Fruit fly (Drosophila melanogaster): Measurements from ENCODE around the gene CG42534.

Gene CG42534

DNA sequence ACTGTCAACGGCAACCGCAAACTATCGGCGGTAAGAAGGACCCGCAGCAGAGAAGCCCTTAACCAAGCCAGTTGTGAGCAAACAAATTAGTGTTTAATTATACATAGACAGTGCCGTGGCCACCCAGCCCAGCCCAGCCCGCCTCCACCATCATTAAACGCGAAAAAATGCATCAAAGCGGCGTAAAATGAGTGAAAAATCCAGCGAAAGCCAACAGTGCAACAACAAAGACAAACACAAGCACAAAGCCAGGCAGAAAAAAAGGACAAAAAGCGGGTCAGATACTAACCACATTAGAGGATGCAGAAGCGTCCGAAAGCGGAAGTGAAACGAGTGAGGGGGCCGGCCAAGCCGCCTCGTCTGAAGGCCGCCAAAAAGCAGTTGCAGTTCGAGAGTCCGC lies at the start of gene CG42534:
Gene CG42534 (plus strand): TSS at position 301 of the 400 bp plus-strand sequence.
- TF ChIP-seq insv (optimal IDR thresholded peaks at IDR 0.05), result no peak
- TF ChIP-seq Myc (optimal IDR thresholded peaks at IDR 0.05), result no peak
- TF ChIP-seq ttk (optimal IDR thresholded peaks at IDR 0.05), result no peak
- no peak for TF ChIP-seq psq (optimal IDR thresholded peaks at IDR 0.05)
- no peak for TF ChIP-seq Sin3A (optimal IDR thresholded peaks at IDR 0.05)
- TF ChIP-seq h (optimal IDR thresholded peaks at IDR 0.05), result no peak

DNA sequence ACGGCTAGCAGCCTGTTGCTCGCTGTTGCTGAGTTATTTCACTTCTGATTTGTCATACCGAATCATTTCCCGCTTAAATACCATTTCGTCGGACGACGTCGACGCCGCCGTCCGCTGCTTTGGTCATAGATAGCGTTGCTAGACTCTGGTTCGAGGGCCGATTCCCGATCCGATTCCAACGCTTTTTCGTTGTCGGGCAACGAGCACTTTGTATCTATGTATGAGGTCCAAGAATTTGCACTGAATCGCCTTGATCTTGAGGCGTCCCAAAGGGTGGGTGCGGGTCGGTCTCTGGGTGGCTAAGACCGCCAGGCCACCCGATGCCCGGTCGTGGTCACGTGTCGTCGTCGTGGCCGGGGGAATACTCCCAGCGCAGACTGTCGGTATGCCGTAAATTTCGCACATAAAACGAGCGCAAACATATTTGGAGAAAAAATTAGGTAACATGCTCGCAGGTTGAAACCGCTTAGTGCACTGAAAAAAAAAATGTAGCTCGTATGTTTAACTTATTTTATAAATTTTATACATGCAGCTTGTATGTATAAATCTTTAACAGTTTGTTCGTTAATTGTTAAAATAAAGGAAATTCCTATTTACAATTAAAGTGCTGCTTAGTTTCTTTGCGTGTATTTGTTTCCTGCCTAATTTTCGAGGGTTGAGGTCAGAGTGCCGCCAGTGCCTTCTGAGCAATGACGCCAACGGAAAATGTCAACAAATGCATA lies 48.1 kb upstream of the CG42534 start, which contains the start of gene CG3348:
Gene CG3348 (minus strand): TSS at position 51 of the 722 bp plus-strand sequence.
- TF ChIP-seq Myc (optimal IDR thresholded peaks at IDR 0.05) (no peak), psq (optimal IDR thresholded peaks at IDR 0.05) (no peak), insv (optimal IDR thresholded peaks at IDR 0.05) (no peak), Sin3A (optimal IDR thresholded peaks at IDR 0.05) (no peak), h (optimal IDR thresholded peaks at IDR 0.05) (no peak), ttk (optimal IDR thresholded peaks at IDR 0.05) (no peak)

DNA sequence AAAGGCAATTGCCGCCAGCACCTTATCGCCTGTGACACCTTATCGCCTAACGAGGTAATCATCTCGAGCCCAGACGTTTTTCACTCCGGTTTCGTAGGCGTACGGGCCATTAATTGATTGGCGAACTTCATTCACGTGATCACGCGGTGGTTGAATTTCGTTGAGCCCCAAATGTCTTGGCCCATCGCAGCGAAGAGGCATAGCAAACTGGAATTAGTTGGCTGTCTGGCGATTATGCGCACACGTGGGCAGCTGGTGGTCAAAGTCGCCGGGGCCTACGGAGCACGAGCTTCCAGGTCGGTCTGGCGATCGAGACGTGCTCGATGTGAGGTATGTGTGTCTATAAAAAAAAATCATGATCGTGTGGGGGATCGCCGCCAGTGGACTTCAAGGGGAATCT lies 47.4 kb upstream of the CG42534 start:
- TF ChIP-seq Myc (optimal IDR thresholded peaks at IDR 0.05), result no peak
- no peak for TF ChIP-seq insv (optimal IDR thresholded peaks at IDR 0.05)
- no peak for TF ChIP-seq h (optimal IDR thresholded peaks at IDR 0.05)
- no peak for TF ChIP-seq ttk (optimal IDR thresholded peaks at IDR 0.05)
- no peak for TF ChIP-seq psq (optimal IDR thresholded peaks at IDR 0.05)
- TF ChIP-seq Sin3A (optimal IDR thresholded peaks at IDR 0.05), result no peak

DNA sequence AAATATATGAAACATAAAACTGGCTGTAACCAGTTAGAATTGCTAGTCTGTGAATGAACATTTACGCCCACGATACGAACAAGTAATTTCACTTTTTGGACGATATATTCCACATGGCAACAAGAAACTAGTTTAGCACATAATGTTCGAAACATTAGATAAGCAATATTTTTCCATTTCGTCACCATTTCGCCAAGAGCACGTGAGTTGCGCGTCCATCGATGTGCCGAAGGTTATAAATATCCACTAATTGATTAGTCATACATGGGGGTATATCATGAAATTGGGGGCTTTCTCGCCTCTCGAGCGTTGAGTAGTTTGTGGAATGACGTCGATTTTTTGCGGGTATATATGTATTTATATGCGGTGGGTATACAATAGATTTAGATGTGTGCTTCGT lies 46.3 kb upstream of the CG42534 start:
- no peak for TF ChIP-seq insv (optimal IDR thresholded peaks at IDR 0.05)
- TF ChIP-seq Myc (optimal IDR thresholded peaks at IDR 0.05), result no peak
- no peak for TF ChIP-seq h (optimal IDR thresholded peaks at IDR 0.05)
- no peak for TF ChIP-seq ttk (optimal IDR thresholded peaks at IDR 0.05)
- no peak for TF ChIP-seq psq (optimal IDR thresholded peaks at IDR 0.05)
- no peak for TF ChIP-seq Sin3A (optimal IDR thresholded peaks at IDR 0.05)

DNA sequence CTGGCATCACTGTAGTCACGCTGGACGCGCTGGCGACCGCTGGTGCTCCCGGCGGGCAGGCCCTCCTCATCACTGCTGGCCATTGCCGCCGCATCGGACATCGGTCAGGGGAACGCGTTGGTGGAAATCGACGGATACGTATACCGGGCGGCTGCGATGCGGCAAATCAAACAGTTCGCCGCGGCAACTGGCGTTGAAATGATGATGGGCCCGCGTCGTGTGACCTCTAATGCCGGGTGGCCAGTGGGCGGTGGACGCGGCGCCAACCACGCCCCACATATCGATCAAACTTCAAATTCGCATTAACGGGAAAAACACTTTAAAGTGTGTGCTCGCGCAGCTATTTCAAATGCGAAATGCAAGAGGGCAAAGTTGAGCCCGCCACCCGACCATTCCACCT lies 18.2 kb upstream of the CG42534 start, which contains the start of gene CG3339:
Gene CG3339 (minus strand): TSS at position 101 of the 400 bp plus-strand sequence.
- TF ChIP-seq psq (optimal IDR thresholded peaks at IDR 0.05), result no peak
- no peak for TF ChIP-seq insv (optimal IDR thresholded peaks at IDR 0.05)
- no peak for TF ChIP-seq Sin3A (optimal IDR thresholded peaks at IDR 0.05)
- TF ChIP-seq ttk (optimal IDR thresholded peaks at IDR 0.05), result no peak

DNA sequence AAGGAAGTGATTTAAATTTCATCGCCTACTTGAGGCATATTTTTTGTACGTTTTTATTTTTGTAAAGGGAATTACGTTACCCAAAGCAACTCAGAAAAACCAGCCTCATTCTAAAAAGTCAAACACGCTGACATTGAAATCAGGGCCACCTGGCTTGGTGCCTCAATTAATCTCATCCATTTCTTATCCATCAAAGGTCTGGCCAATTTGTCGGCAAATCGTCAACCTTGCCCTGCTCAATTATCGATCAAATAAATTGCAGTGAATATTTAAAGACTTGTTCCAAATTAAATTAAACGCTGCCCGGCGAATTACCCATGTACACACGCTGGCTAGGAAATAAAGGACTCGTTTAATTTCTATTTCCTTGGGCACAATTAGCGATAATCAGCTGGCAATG lies 9.6 kb upstream of the CG42534 start, which contains the start of gene CG3330:
Gene CG3330 (minus strand): TSS at position 101 of the 400 bp plus-strand sequence.
- TF ChIP-seq ttk (optimal IDR thresholded peaks at IDR 0.05), result no peak
- no peak for TF ChIP-seq psq (optimal IDR thresholded peaks at IDR 0.05)
- TF ChIP-seq Sin3A (optimal IDR thresholded peaks at IDR 0.05), result no peak
- no peak for TF ChIP-seq Myc (optimal IDR thresholded peaks at IDR 0.05)
- no peak for TF ChIP-seq h (optimal IDR thresholded peaks at IDR 0.05)
- no peak for TF ChIP-seq insv (optimal IDR thresholded peaks at IDR 0.05)

DNA sequence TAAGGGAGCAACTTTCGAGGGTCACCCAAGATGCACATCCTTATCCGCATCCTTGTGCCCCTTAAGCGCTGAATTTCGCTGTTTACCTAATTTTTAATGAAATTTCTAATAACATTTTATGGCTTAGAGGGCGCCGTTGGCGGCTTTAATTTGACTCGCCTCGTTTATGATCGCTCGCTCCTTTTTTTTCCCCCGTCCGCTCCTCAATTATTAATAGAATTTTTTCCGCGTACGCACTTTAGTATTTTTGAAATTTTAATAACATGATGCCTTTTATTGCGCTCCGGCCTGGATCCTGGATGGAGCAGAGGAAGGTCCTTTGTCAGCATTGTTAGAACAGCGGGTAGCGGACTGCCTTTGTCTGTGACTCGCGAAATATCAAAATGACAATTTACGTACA lies 28.2 kb downstream of the CG42534 start, which contains the start of gene CG46335:
Gene CG46335 (minus strand): TSS at position 101 of the 400 bp plus-strand sequence.
- TF ChIP-seq h (optimal IDR thresholded peaks at IDR 0.05) (no peak), ttk (optimal IDR thresholded peaks at IDR 0.05) (no peak), insv (optimal IDR thresholded peaks at IDR 0.05) (no peak), Myc (optimal IDR thresholded peaks at IDR 0.05) (no peak), psq (optimal IDR thresholded peaks at IDR 0.05) (no peak), Sin3A (optimal IDR thresholded peaks at IDR 0.05) (no peak)

DNA sequence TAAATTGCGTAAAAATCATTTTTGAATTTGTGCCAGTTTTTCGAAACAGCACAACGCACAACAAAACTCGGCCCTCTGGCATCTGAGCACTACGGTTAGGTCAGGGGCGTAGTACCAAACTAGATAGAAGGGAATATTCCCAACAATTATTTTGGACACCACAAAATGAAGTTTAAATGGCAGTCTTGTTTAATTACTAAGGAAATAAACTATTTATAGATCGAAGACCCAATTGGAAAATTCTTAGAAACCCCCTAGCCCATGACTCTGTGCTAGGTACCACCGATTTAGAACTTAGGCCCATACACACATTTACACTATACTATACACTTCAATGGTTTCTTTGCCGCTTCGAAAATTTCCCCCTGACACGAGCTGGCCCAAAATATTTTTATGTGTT lies 66.6 kb downstream of the CG42534 start:
- TF ChIP-seq psq (optimal IDR thresholded peaks at IDR 0.05), result no peak
- TF ChIP-seq h (optimal IDR thresholded peaks at IDR 0.05), result no peak
- TF ChIP-seq insv (optimal IDR thresholded peaks at IDR 0.05), result no peak
- TF ChIP-seq Sin3A (optimal IDR thresholded peaks at IDR 0.05), result no peak
- TF ChIP-seq Myc (optimal IDR thresholded peaks at IDR 0.05), result no peak
- TF ChIP-seq ttk (optimal IDR thresholded peaks at IDR 0.05), result no peak

DNA sequence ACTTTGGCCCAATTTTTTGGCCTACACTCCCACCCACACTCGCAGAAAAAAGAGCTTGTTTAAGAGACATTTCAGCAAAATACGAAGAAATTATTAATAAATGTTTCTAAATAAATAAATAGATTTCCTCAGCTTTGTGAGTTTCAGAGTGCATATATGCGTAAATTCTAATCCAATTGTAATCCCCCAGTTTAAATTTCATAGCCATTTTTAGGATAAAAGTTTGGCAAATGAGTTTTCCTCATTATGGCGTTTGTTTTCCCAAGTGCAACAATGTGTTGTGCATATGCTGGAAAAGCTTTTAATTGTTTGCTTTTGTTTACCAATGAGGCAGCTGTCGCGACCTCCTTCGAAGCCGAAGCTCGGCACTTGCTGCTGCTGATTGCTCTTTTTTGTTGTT lies 68.3 kb downstream of the CG42534 start:
- TF ChIP-seq insv (optimal IDR thresholded peaks at IDR 0.05) (no peak), psq (optimal IDR thresholded peaks at IDR 0.05) (no peak), h (optimal IDR thresholded peaks at IDR 0.05) (no peak), Myc (optimal IDR thresholded peaks at IDR 0.05) (no peak), Sin3A (optimal IDR thresholded peaks at IDR 0.05) (no peak), ttk (optimal IDR thresholded peaks at IDR 0.05) (no peak)

DNA sequence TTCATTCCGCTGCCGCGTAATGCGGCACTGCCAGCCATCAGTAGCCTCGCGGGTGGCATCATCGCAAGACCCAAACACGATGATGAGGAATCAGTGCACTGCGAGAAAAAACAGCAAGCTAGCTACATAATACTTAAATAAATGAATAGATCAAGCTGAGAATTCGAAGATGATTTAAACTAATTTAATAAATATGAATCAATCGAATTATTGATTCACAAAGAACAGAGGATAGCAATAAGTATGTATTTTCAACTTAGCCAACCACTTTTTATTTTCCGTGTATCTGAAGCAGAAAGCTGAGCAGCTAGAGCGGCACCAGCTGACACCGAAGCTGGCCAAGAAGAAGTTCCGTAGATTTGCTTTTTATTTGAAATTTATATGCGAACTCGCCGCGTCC lies 72.8 kb downstream of the CG42534 start:
- no peak for TF ChIP-seq Myc (optimal IDR thresholded peaks at IDR 0.05)
- TF ChIP-seq Sin3A (optimal IDR thresholded peaks at IDR 0.05), result no peak
- TF ChIP-seq h (optimal IDR thresholded peaks at IDR 0.05), result no peak
- TF ChIP-seq psq (optimal IDR thresholded peaks at IDR 0.05), result no peak
- TF ChIP-seq insv (optimal IDR thresholded peaks at IDR 0.05), result no peak
- no peak for TF ChIP-seq ttk (optimal IDR thresholded peaks at IDR 0.05)

DNA sequence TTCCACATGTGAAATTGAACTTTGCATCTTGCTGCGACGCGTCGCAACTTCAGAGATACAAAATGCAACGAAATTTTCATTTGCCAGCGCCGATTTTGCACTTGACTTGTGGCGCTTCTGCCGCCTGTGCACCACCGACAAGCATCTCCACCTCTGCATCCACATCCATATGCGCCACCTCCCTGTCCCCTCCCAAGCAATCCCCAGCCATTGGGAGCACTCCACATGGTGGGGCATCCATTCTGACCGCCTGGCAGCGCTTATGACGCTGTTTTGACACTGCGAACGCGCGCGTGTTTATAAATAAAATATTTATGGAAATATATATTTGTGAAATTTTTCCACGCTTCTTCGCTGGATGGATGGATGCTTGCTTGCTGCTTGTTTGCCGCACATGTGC lies 74.9 kb downstream of the CG42534 start:
- TF ChIP-seq h (optimal IDR thresholded peaks at IDR 0.05) (no peak), insv (optimal IDR thresholded peaks at IDR 0.05) (no peak), Sin3A (optimal IDR thresholded peaks at IDR 0.05) (no peak), psq (optimal IDR thresholded peaks at IDR 0.05) (no peak), ttk (optimal IDR thresholded peaks at IDR 0.05) (no peak), Myc (optimal IDR thresholded peaks at IDR 0.05) (no peak)

DNA sequence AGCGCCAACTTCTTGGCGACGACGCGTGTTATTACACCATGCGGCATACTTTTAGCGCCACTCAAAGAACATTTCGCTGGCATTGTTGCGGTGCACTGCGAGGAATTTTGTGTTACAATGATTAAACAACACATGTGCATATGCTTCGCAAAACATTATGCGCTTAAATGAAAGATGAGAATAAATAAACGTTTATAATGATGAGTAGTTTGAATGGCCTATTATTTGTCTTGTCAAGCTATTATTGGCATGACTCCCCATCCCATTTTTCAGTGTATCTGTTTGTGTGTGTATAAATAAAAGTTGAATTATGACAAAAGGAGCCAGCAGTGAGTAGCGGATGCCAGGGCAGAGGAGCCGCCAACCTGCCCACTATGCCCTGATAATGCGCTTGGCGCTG lies 81.4 kb downstream of the CG42534 start:
- no peak for TF ChIP-seq insv (optimal IDR thresholded peaks at IDR 0.05)
- no peak for TF ChIP-seq Sin3A (optimal IDR thresholded peaks at IDR 0.05)
- no peak for TF ChIP-seq psq (optimal IDR thresholded peaks at IDR 0.05)
- TF ChIP-seq h (optimal IDR thresholded peaks at IDR 0.05), result no peak
- TF ChIP-seq Myc (optimal IDR thresholded peaks at IDR 0.05), result no peak
- TF ChIP-seq ttk (optimal IDR thresholded peaks at IDR 0.05), result no peak

Data from Kc167 (cell line).